Worm (Caenorhabditis elegans): ENCODE results near the gene dhs-16.

DNA sequence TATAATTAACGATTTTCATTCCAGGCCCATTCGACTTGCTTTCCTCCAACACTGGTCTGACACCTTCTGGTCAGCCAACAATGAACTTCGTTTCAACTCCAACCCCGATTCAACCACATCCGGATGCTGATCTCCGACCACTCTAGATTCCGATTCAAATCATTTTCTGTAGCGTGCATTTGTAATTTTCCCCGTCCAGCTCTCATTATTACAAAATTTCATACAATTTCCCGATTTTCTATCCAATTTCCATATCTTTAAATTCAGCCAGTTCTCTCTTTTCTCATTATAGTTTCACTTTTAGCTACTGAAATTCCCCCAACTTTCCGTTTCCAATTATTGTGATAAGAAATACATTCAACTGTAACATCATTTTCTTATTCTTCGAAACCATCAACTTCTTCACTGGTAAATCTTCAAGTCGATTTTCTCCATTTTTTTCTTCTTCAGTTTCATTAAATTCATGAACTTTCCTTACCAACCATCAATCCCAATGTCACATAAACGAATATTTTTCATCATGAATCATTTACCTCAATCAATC is 32.1 kb downstream of the dhs-16 start:
- TF ChIP-seq swsn-7 (tag; optimal IDR thresholded peaks at IDR 0.05): no peak
- TF ChIP-seq unc-30 (tag; optimal IDR thresholded peaks at IDR 0.05): no peak
- TF ChIP-seq unc-130 (tag; optimal IDR thresholded peaks at IDR 0.05): no peak
- TF ChIP-seq snpc-4 (tag; optimal IDR thresholded peaks at IDR 0.05): no peak
- TF ChIP-seq vab-15 (tag; optimal IDR thresholded peaks at IDR 0.05): no peak
- TF ChIP-seq dpl-1 (GFP tag; optimal IDR thresholded peaks at IDR 0.05): no peak
- no peak for TF ChIP-seq zag-1 (tag; optimal IDR thresholded peaks at IDR 0.05)
- no peak for TF ChIP-seq aly-2 (tag; optimal IDR thresholded peaks at IDR 0.05)
- TF ChIP-seq ztf-11 (tag; optimal IDR thresholded peaks at IDR 0.05): no peak
- no peak for TF ChIP-seq nhr-77 (tag; optimal IDR thresholded peaks at IDR 0.05)
- TF ChIP-seq sptf-1 (tag; optimal IDR thresholded peaks at IDR 0.05): no peak
- TF ChIP-seq snu-23 (GFP tag; optimal IDR thresholded peaks at IDR 0.05): no peak
- TF ChIP-seq blmp-1 (tag; optimal IDR thresholded peaks at IDR 0.05): no peak
- no peak for TF ChIP-seq nhr-237 (tag; optimal IDR thresholded peaks at IDR 0.05)

Measured in whole organism, L1 larva.